Fruit fly (Drosophila melanogaster) whole organism, prepupa: ENCODE data around the gene plh.

ENCODE experiments used
- CG10631 ChIP-seq: fragments of 200-800 bp; sonication (Bioruptor generic); optimal IDR thresholded peaks from 2 replicates; lab custom pipeline; 2016; ENCODE audit warnings: missing biosample characterization, missing genetic modification characterization
- CG10669 ChIP-seq: fragments of 200-800 bp; sonication (Bioruptor generic); optimal IDR thresholded peaks from 3 replicates; lab custom pipeline; 2018; ENCODE audit warnings: missing biosample characterization, mild to moderate bottlenecking, missing genetic modification characterization, moderate library complexity
- CG11762 ChIP-seq: fragments of 200-800 bp; sonication (Bioruptor generic); optimal IDR thresholded peaks from 3 replicates; lab custom pipeline; 2016; ENCODE audit warnings: missing biosample characterization, missing genetic modification characterization; ENCODE audit not compliant: insufficient read depth
- CG11902 ChIP-seq: fragments of 200-800 bp; sonication (Bioruptor generic); optimal IDR thresholded peaks from 3 replicates; lab custom pipeline; 2016; ENCODE audit warnings: missing biosample characterization, missing genetic modification characterization
- CG15336 ChIP-seq: fragments of 200-800 bp; sonication (Bioruptor generic); IDR thresholded peaks from 2 replicates; pipeline ENCODE4 v1.3.6; 2022; ENCODE audit warnings: missing biosample characterization, missing genetic modification characterization
- CG16779 ChIP-seq: fragments of 200-800 bp; sonication (Bioruptor generic); optimal IDR thresholded peaks from 3 replicates; lab custom pipeline; 2017; ENCODE audit warnings: missing biosample characterization, mild to moderate bottlenecking, missing genetic modification characterization
- CG32006 ChIP-seq: fragments of 200-800 bp; sonication (Bioruptor generic); optimal IDR thresholded peaks from 3 replicates; lab custom pipeline; 2017; ENCODE audit warnings: missing biosample characterization, mild to moderate bottlenecking, missing genetic modification characterization
- CG34406 ChIP-seq: fragments of 200-800 bp; sonication (Bioruptor generic); optimal IDR thresholded peaks from 3 replicates; lab custom pipeline; 2016; ENCODE audit warnings: missing biosample characterization, missing genetic modification characterization
- CG4318 ChIP-seq: fragments of 200-800 bp; sonication (Bioruptor generic); optimal IDR thresholded peaks from 3 replicates; lab custom pipeline; 2017; ENCODE audit warnings: missing biosample characterization, mild to moderate bottlenecking, missing genetic modification characterization
- CG6163 ChIP-seq: fragments of 200-800 bp; sonication (Bioruptor generic); IDR thresholded peaks from 3 replicates; pipeline ENCODE4 v1.3.6; 2022; ENCODE audit warnings: missing biosample characterization, missing genetic modification characterization
- CG6276 ChIP-seq: fragments of 200-800 bp; sonication (Bioruptor generic); optimal IDR thresholded peaks from 2 replicates; lab custom pipeline; 2017; ENCODE audit warnings: missing biosample characterization, mild to moderate bottlenecking, missing genetic modification characterization
- CG6808 ChIP-seq: fragments of 200-800 bp; sonication (Bioruptor generic); optimal IDR thresholded peaks from 3 replicates; lab custom pipeline; 2017; ENCODE audit warnings: missing biosample characterization, missing genetic modification characterization, mild to moderate bottlenecking, moderate library complexity, missing genetic modification reagents
- CG8319 ChIP-seq: fragments of 200-800 bp; sonication (Bioruptor generic); optimal IDR thresholded peaks from 3 replicates; lab custom pipeline; 2016; ENCODE audit warnings: missing biosample characterization, missing genetic modification characterization
- CG8632 ChIP-seq: fragments of 200-800 bp; sonication (Bioruptor generic); optimal IDR thresholded peaks from 3 replicates; lab custom pipeline; 2016; ENCODE audit warnings: missing biosample characterization, missing genetic modification characterization
- CG9139 ChIP-seq: fragments of 200-800 bp; sonication (Bioruptor generic); optimal IDR thresholded peaks from 3 replicates; lab custom pipeline; 2017; ENCODE audit warnings: missing biosample characterization, mild to moderate bottlenecking, missing genetic modification characterization
- Eip78C ChIP-seq: fragments of 200-800 bp; sonication (Bioruptor generic); peaks from one replicate; lab custom pipeline; 2016; ENCODE audit warnings: missing biosample characterization, missing genetic modification characterization
- Eip93F ChIP-seq: fragments of 200-800 bp; sonication (Bioruptor generic); optimal IDR thresholded peaks from 2 replicates; lab custom pipeline; 2016; ENCODE audit warnings: missing biosample characterization, mild to moderate bottlenecking, missing genetic modification characterization
- Hr4 ChIP-seq: fragments of 200-800 bp; sonication (Bioruptor generic); optimal IDR thresholded peaks from 3 replicates; lab custom pipeline; 2016; ENCODE audit warnings: missing biosample characterization, missing genetic modification characterization
- Smox ChIP-seq: fragments of 200-800 bp; sonication (Bioruptor generic); optimal IDR thresholded peaks from 3 replicates; lab custom pipeline; 2016; ENCODE audit warnings: missing biosample characterization, missing genetic modification characterization
- Sox102F ChIP-seq: fragments of 200-800 bp; sonication (Bioruptor generic); optimal IDR thresholded peaks from 2 replicates; lab custom pipeline; 2016; ENCODE audit warnings: missing biosample characterization, mild to moderate bottlenecking, missing genetic modification characterization
- dac ChIP-seq: fragments of 200-800 bp; sonication (Bioruptor generic); optimal IDR thresholded peaks from 2 replicates; lab custom pipeline; 2017; ENCODE audit warnings: missing biosample characterization, mild to moderate bottlenecking, missing genetic modification characterization
- dsx ChIP-seq: fragments of 200-800 bp; optimal IDR thresholded peaks from 3 replicates; lab custom pipeline; 2019; ENCODE audit warnings: missing biosample characterization, mild to moderate bottlenecking, missing genetic modification characterization, moderate library complexity; ENCODE audit not compliant: poor library complexity, severe bottlenecking
- eg ChIP-seq: fragments of 200-800 bp; sonication (Bioruptor generic); IDR thresholded peaks from 3 replicates; pipeline ENCODE4 v1.3.6; 2022; ENCODE audit warnings: missing biosample characterization, missing genetic modification characterization
- esn ChIP-seq: fragments of 200-800 bp; sonication (Bioruptor generic); optimal IDR thresholded peaks from 2 replicates; lab custom pipeline; 2016; ENCODE audit warnings: missing biosample characterization, mild to moderate bottlenecking, missing genetic modification characterization, moderate library complexity
- fd59A ChIP-seq: fragments of 200-800 bp; sonication (Bioruptor generic); optimal IDR thresholded peaks from 2 replicates; lab custom pipeline; 2017; ENCODE audit warnings: missing biosample characterization, mild to moderate bottlenecking, missing genetic modification characterization, missing genetic modification reagents
- fkh ChIP-seq: fragments of 200-800 bp; sonication (Bioruptor generic); optimal IDR thresholded peaks from 3 replicates; lab custom pipeline; 2017; ENCODE audit warnings: missing biosample characterization, mild to moderate bottlenecking, missing genetic modification characterization, moderate library complexity
- lz ChIP-seq: fragments of 200-800 bp; sonication (Bioruptor generic); optimal IDR thresholded peaks from 3 replicates; lab custom pipeline; 2016; ENCODE audit warnings: missing biosample characterization, missing genetic modification characterization
- net ChIP-seq: fragments of 200-800 bp; sonication (Bioruptor generic); optimal IDR thresholded peaks from 3 replicates; lab custom pipeline; 2016; ENCODE audit warnings: missing biosample characterization, missing genetic modification characterization
- salr ChIP-seq, 2 experiments: fragments of 200-800 bp; sonication (Bioruptor generic); optimal IDR thresholded peaks; 3 replicates each; lab custom pipeline; 2016 to 2018; ENCODE audit warnings: missing biosample characterization in 2 of 2, missing genetic modification characterization in 2 of 2, mild to moderate bottlenecking in 1 of 2
- spab ChIP-seq: fragments of 200-800 bp; sonication (Bioruptor generic); optimal IDR thresholded peaks from 2 replicates; lab custom pipeline; 2017; ENCODE audit warnings: missing biosample characterization, mild to moderate bottlenecking, missing genetic modification characterization, missing genetic modification reagents
- ss ChIP-seq, 2 experiments: fragments of 200-800 bp; sonication (Bioruptor generic); optimal IDR thresholded peaks; 2 replicates in 1 of 2; 3 replicates in 1 of 2; lab custom pipeline; 2017 to 2018; ENCODE audit warnings: mild to moderate bottlenecking in 2 of 2, missing biosample characterization in 2 of 2, missing genetic modification characterization in 2 of 2, moderate library complexity in 1 of 2
- svp ChIP-seq: fragments of 200-800 bp; sonication (Bioruptor generic); peaks from one replicate; lab custom pipeline; 2016; ENCODE audit warnings: missing biosample characterization, missing genetic modification characterization
- topi ChIP-seq: fragments of 200-800 bp; sonication (Bioruptor generic); optimal IDR thresholded peaks from 3 replicates; lab custom pipeline; 2016; ENCODE audit warnings: missing biosample characterization, missing genetic modification characterization
- vri ChIP-seq: fragments of 200-800 bp; sonication (Bioruptor generic); optimal IDR thresholded peaks from 3 replicates; lab custom pipeline; 2016; ENCODE audit warnings: missing biosample characterization, mild to moderate bottlenecking, missing genetic modification characterization

plh gene

dm6 chr3R:5018512-5019275, 7.9 kb upstream of the plh start:
- TF ChIP-seq Eip78C (GFP tag; lab: Kevin White, UChicago) (peak; percentile 48), lz (GFP tag; lab: Kevin White, UChicago) (no peak), CG16779 (tag; lab: Kevin White, UChicago) (peak; percentile 8), topi (no peak), eg (GFP tag; lab: Robert Waterston, UW) (peak; percentile 51; the same call in 1 of the 3 replicates), Hr4 (peak; percentile 1), CG15336 (GFP tag; lab: Robert Waterston, UW) (peak; percentile 54; the same call in 1 of the 2 replicates), dac (GFP tag; lab: Kevin White, UChicago) (peak; percentile 2), CG6276 (peak; percentile 64)

DNA sequence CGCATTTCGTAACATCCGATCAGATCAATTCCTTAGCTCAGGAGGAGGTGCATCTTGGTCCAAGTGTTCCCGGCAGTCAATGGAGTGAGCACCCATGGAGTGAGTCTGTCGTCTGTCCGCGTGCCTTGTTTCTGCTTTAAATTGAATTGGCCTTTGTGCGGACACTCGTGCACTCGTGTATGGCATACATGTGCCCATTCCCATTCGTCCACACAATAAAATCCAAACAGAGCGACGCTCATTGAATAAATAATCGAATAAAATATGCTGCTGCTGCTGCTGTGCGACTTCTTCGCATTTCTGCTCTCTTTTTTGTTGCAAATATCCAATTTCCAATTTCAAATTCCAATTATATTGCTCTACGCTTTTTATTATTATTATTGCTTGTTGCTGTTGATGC, 6.3 kb upstream of the plh start:
- TF ChIP-seq topi (no peak), Eip78C (GFP tag; lab: Kevin White, UChicago) (peak; percentile 50), CG8632 (GFP tag; lab: Kevin White, UChicago) (no peak)

- peak; percentile 13 for TF ChIP-seq CG4318 (GFP tag; lab: Kevin White, UChicago)
- no peak for TF ChIP-seq esn (GFP tag; lab: Kevin White, UChicago)
- TF ChIP-seq CG10669 (GFP tag; lab: Kevin White, UChicago), result peak; percentile 20
- TF ChIP-seq Sox102F (GFP tag; lab: Kevin White, UChicago), result no peak
- no peak for TF ChIP-seq CG16779 (tag; lab: Kevin White, UChicago)
- TF ChIP-seq dsx (GFP tag; lab: Kevin White, UChicago), result peak; percentile 33
- TF ChIP-seq svp, result peak; percentile 45
- no peak for TF ChIP-seq CG8319 (GFP tag; lab: Kevin White, UChicago)
- TF ChIP-seq Eip78C (GFP tag; lab: Kevin White, UChicago), result peak; percentile 66
- TF ChIP-seq fkh, result peak; percentile 90
- peak; percentile 9 to 18 for TF ChIP-seq ss (GFP tag; optimal IDR thresholded peaks at IDR 0.05; lab: Kevin White, UChicago)
- TF ChIP-seq Eip93F, result no peak
- peak; percentile 25 for TF ChIP-seq spab
- no peak for TF ChIP-seq CG34406
- peak; percentile 46; the same call in 1 of the 3 replicates for TF ChIP-seq eg (GFP tag; lab: Robert Waterston, UW)
- no peak for TF ChIP-seq Smox (GFP tag; lab: Kevin White, UChicago)
- TF ChIP-seq CG6808 (GFP tag; lab: Kevin White, UChicago), result peak; percentile 21
- no peak for TF ChIP-seq lz (GFP tag; lab: Kevin White, UChicago)
- peak; percentile 36 for TF ChIP-seq CG10631 (GFP tag; lab: Kevin White, UChicago)
- no peak for TF ChIP-seq net
- 0 out of 3 replicates have a peak, but pooled peaks have one; percentile 39 for TF ChIP-seq CG6163
- peak in 1 of 2 experiments; percentile 33 for TF ChIP-seq salr (GFP tag; optimal IDR thresholded peaks at IDR 0.05; lab: Kevin White, UChicago)
These were observed 5.4 kb upstream of the plh start for dm6 chr3R:5016280-5016679.

dm6 chr3R:5015168-5015567, 4.3 kb upstream of the plh start:
- TF ChIP-seq dsx (GFP tag; lab: Kevin White, UChicago), result no peak
- no peak for TF ChIP-seq CG8319 (GFP tag; lab: Kevin White, UChicago)
- TF ChIP-seq CG32006 (GFP tag; lab: Kevin White, UChicago), result no peak
- TF ChIP-seq CG6808 (GFP tag; lab: Kevin White, UChicago), result no peak
- TF ChIP-seq fd59A (GFP tag; lab: Kevin White, UChicago), result no peak
- TF ChIP-seq net, result no peak
- TF ChIP-seq fkh, result peak; percentile 94
- TF ChIP-seq Eip93F, result no peak
- TF ChIP-seq CG11762 (GFP tag; lab: Kevin White, UChicago), result no peak
- TF ChIP-seq vri (GFP tag; lab: Kevin White, UChicago), result peak; percentile 55
- TF ChIP-seq CG9139, result no peak
- TF ChIP-seq CG6163, result no peak
- TF ChIP-seq CG11902, result no peak
